Worm (Caenorhabditis elegans) whole organism, L4/young adult: ENCODE measurements around the gene agxt-1.
A peak's percentile ranks its signal among the peaks of the same experiment; 100 is the strongest.

Experiments
- W03F9.2 ChIP-seq: fragments of 150-350 bp; optimal IDR thresholded peaks from 2 replicates; lab custom pipeline; 2014; ENCODE audit warnings: missing biosample characterization, missing genetic modification characterization
- dao-5 ChIP-seq: sonication (generic microtip); optimal IDR thresholded peaks from 2 replicates; lab custom pipeline; 2016; ENCODE audit warnings: missing genotype, missing genetic modification characterization, moderate library complexity, missing compliant biosample characterization
- him-1 ChIP-seq: sonication (generic microtip); optimal IDR thresholded peaks from 2 replicates; lab custom pipeline; 2016; ENCODE audit warnings: missing genotype, missing genetic modification reagents, missing genetic modification characterization, missing compliant biosample characterization

agxt-1 gene

ce11 chrII:8845298-8845697 is at the start of gene agxt-1:
Gene agxt-1 (plus strand): TSS chrII:8845598.
- no peak for TF ChIP-seq dao-5 (tag; lab: Kevin White, UChicago)
- no peak for TF ChIP-seq W03F9.2 (tag; lab: Kevin White, UChicago)
- no peak for TF ChIP-seq him-1 (tag; lab: Kevin White, UChicago)

- peak; percentile 90 for TF ChIP-seq him-1 (tag; lab: Kevin White, UChicago)
- no peak for TF ChIP-seq dao-5 (tag; lab: Kevin White, UChicago)
- peak; percentile 6 for TF ChIP-seq W03F9.2 (tag; lab: Kevin White, UChicago)
These were observed 49.0 kb upstream of the agxt-1 start for ce11 chrII:8796391-8796790.

- TF ChIP-seq him-1 (tag; lab: Kevin White, UChicago) (no peak), W03F9.2 (tag; lab: Kevin White, UChicago) (no peak), dao-5 (tag; lab: Kevin White, UChicago) (no peak)
These were observed 45.7 kb upstream of the agxt-1 start for ce11 chrII:8799725-8800124.

- TF ChIP-seq dao-5 (tag; lab: Kevin White, UChicago) (no peak), him-1 (tag; lab: Kevin White, UChicago) (no peak), W03F9.2 (tag; lab: Kevin White, UChicago) (no peak)
These were observed 44.6 kb upstream of the agxt-1 start, which contains the start of gene appg-2 for ce11 chrII:8800830-8801229. Gene appg-2 (plus strand): TSS chrII:8801130.

ce11 chrII:8806921-8807320 is 38.5 kb upstream of the agxt-1 start, which contains the start of gene pho-13:
Gene pho-13 (minus strand): TSS chrII:8807021.
- TF ChIP-seq W03F9.2 (tag; lab: Kevin White, UChicago): no peak
- TF ChIP-seq him-1 (tag; lab: Kevin White, UChicago): no peak
- no peak for TF ChIP-seq dao-5 (tag; lab: Kevin White, UChicago)

- no peak for TF ChIP-seq him-1 (tag; lab: Kevin White, UChicago)
- no peak for TF ChIP-seq dao-5 (tag; lab: Kevin White, UChicago)
- TF ChIP-seq W03F9.2 (tag; lab: Kevin White, UChicago): no peak
These were observed 36.9 kb upstream of the agxt-1 start, which contains the start of gene F07H5.10 for ce11 chrII:8808482-8808881. Gene F07H5.10 (minus strand): TSS chrII:8808582.

ce11 chrII:8810679-8811413 is 34.6 kb upstream of the agxt-1 start, which contains the start of the genes F46C5.9 and rer-1:
Gene F46C5.9 (minus strand): TSS chrII:8810729.
Gene rer-1 (plus strand): TSS chrII:8811370.
- TF ChIP-seq W03F9.2 (tag; lab: Kevin White, UChicago) (peak; percentile 60), dao-5 (tag; lab: Kevin White, UChicago) (no peak)

- TF ChIP-seq W03F9.2 (tag; lab: Kevin White, UChicago) (no peak), dao-5 (tag; lab: Kevin White, UChicago) (no peak), him-1 (tag; lab: Kevin White, UChicago) (no peak)
These were observed 33.6 kb upstream of the agxt-1 start for ce11 chrII:8811825-8812224.

- TF ChIP-seq him-1 (tag; lab: Kevin White, UChicago) (no peak), W03F9.2 (tag; lab: Kevin White, UChicago) (no peak), dao-5 (tag; lab: Kevin White, UChicago) (no peak)
These were observed 33.1 kb upstream of the agxt-1 start for ce11 chrII:8812346-8812745.

ce11 chrII:8813659-8814058 is 31.7 kb upstream of the agxt-1 start:
- no peak for TF ChIP-seq him-1 (tag; lab: Kevin White, UChicago)
- TF ChIP-seq W03F9.2 (tag; lab: Kevin White, UChicago): no peak
- no peak for TF ChIP-seq dao-5 (tag; lab: Kevin White, UChicago)

ce11 chrII:8814231-8814630 is 31.2 kb upstream of the agxt-1 start:
- no peak for TF ChIP-seq W03F9.2 (tag; lab: Kevin White, UChicago)

ce11 chrII:8817225-8817624 is 28.2 kb upstream of the agxt-1 start:
- no peak for TF ChIP-seq W03F9.2 (tag; lab: Kevin White, UChicago)
- TF ChIP-seq dao-5 (tag; lab: Kevin White, UChicago): no peak
- TF ChIP-seq him-1 (tag; lab: Kevin White, UChicago): no peak

ce11 chrII:8818257-8818656 is 27.1 kb upstream of the agxt-1 start:
- no peak for TF ChIP-seq W03F9.2 (tag; lab: Kevin White, UChicago)
- TF ChIP-seq him-1 (tag; lab: Kevin White, UChicago): no peak
- TF ChIP-seq dao-5 (tag; lab: Kevin White, UChicago): no peak
